Fruit fly (Drosophila melanogaster): Measurements from ENCODE around the gene Rcd4.

Rcd4 gene

DNA sequence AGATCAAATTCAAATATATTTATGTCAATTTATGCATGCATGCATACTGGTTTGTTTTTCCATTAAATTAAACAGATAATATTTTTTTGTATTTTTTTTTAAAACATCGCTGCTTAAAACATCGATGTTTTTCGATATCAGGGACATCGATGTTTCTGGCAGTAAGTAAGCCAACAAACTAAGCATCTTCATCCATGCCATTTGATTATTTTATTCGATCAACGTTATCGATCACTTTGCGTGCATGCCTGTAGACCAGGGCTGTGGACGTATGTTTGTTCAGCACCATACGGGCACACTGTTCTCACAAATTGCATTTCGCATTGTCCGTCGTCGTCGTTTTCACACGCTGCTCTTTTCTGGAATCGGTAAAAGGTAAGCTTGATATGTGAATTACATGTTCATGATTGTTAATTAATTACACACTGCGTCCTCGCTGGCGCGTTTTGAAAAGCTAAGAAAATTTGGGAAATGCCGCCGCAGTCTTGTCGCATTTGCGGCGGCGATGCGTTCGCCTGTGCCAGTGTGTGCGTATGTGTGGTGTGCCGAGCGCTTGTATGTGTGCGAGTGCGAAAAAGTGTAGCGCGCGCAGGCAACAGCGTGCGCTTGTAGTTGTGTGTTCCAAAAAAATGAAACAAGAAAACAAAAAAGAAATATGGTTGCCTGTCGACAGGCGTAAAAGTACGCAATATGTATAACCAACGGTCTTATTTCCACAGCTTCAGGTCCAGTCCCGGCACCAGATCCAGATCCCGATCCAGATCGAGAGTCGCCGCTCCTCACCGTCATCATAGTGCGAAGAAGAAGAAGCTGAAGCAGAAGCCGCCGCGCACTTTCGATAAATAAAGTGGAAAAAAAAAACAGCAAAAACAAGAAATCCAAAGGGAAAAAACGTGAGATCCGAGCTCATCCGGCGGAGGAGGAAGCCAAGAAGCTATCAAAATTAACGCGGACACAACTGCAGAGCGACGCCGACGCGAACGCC is 20.9 kb downstream of the Rcd4 start, which contains the start of gene emb (continued):
- TF ChIP-seq CG1602 (GFP tag; optimal IDR thresholded peaks at IDR 0.05) (peak; percentile 33), Abd-B (GFP tag; optimal IDR thresholded peaks at IDR 0.05) (no peak), CG15514 (GFP tag; optimal IDR thresholded peaks at IDR 0.05) (peak; percentile 91), az2 (GFP tag; optimal IDR thresholded peaks at IDR 0.05) (peak; percentile 51), CG10462 (GFP tag; optimal IDR thresholded peaks at IDR 0.05) (no peak), CG5245 (GFP tag; optimal IDR thresholded peaks at IDR 0.05) (no peak), NfI (GFP tag; optimal IDR thresholded peaks at IDR 0.05) (peak; percentile 37), ERR (GFP tag; optimal IDR thresholded peaks at IDR 0.05) (no peak), tap (tag; optimal IDR thresholded peaks at IDR 0.05) (no peak), CG3407 (GFP tag; optimal IDR thresholded peaks at IDR 0.05) (no peak), Spps (tag; optimal IDR thresholded peaks at IDR 0.05) (no peak), CG1233 (GFP tag; optimal IDR thresholded peaks at IDR 0.05) (peak; percentile 40), CG4820 (GFP tag; optimal IDR thresholded peaks at IDR 0.05) (peak; percentile 48), D19A (tag; optimal IDR thresholded peaks at IDR 0.05) (peak; percentile 19), stwl (tag; optimal IDR thresholded peaks at IDR 0.05) (peak; percentile 98), CG4730 (GFP tag; IDR thresholded peaks at IDR 0.05) (no peak), jing (GFP tag; optimal IDR thresholded peaks at IDR 0.05) (no peak), CG17612 (GFP tag; IDR thresholded peaks at IDR 0.05) (no peak), dpn (GFP tag; optimal IDR thresholded peaks at IDR 0.05) (peak; percentile 36 to 50), fd64A (GFP tag; optimal IDR thresholded peaks at IDR 0.05) (peak; percentile 2), Mad (GFP tag; optimal IDR thresholded peaks at IDR 0.05) (peak; percentile 65), lov (optimal IDR thresholded peaks at IDR 0.05) (no peak), lov (GFP tag; IDR thresholded peaks at IDR 0.05) (no peak), E2f1 (GFP tag; IDR thresholded peaks at IDR 0.05) (no peak), CG32767 (GFP tag; IDR thresholded peaks at IDR 0.05) (no peak), exex (tag; optimal IDR thresholded peaks at IDR 0.05) (no peak), HHEX (GFP tag; optimal IDR thresholded peaks at IDR 0.05) (no peak), CG2202 (tag; optimal IDR thresholded peaks at IDR 0.05) (peak; percentile 11), Ets97D (GFP tag; optimal IDR thresholded peaks at IDR 0.05) (peak; percentile 95), gsb (GFP tag; IDR thresholded peaks at IDR 0.05) (no peak), Fer3 (tag; optimal IDR thresholded peaks at IDR 0.05) (peak; percentile 30), Neu2 (GFP tag; optimal IDR thresholded peaks at IDR 0.05; ENCODE audit: borderline replicate concordance) (no peak), CG10274 (GFP tag; optimal IDR thresholded peaks at IDR 0.05) (no peak), corto (GFP tag; optimal IDR thresholded peaks at IDR 0.05) (no peak), dmrt99B (tag; optimal IDR thresholded peaks at IDR 0.05) (no peak), CG8290 (GFP tag; optimal IDR thresholded peaks at IDR 0.05) (peak; percentile 95), CG8290 (tag; optimal IDR thresholded peaks at IDR 0.05) (peak in 1 of 2 experiments; percentile 93), chn (GFP tag; optimal IDR thresholded peaks at IDR 0.05) (peak; percentile 52), pfk (GFP tag; optimal IDR thresholded peaks at IDR 0.05) (no peak), CG12769 (tag; optimal IDR thresholded peaks at IDR 0.05) (no peak), Atf-2 (GFP tag; optimal IDR thresholded peaks at IDR 0.05) (peak; percentile 18), klu (GFP tag; IDR thresholded peaks at IDR 0.05) (no peak), pnt (GFP tag; optimal IDR thresholded peaks at IDR 0.05) (no peak), CG2889 (GFP tag; IDR thresholded peaks at IDR 0.05) (no peak), sima (GFP tag; optimal IDR thresholded peaks at IDR 0.05) (no peak), CG11247 (GFP tag; IDR thresholded peaks at IDR 0.05) (peak; percentile 37; the same call in 1 of the 2 replicates), CG17186 (GFP tag; optimal IDR thresholded peaks at IDR 0.05) (peak; percentile 35), CG13424 (tag; optimal IDR thresholded peaks at IDR 0.05) (peak; percentile 26), gt (GFP tag; IDR thresholded peaks at IDR 0.05) (no peak), bowl (GFP tag; IDR thresholded peaks at IDR 0.05) (no peak)

Measured in whole organism, embryonic.